Worm (Caenorhabditis elegans): ENCODE results near the gene wdr-5.2.
A peak's percentile ranks its signal among the peaks of the same experiment; 100 is the strongest.

Gene wdr-5.2

ce11 chrX:14349690-14350168 lies at the start of gene wdr-5.2:
Gene wdr-5.2 (plus strand): TSS chrX:14350118.
- no peak for TF ChIP-seq ceh-28 (tag; optimal IDR thresholded peaks at IDR 0.05)
- TF ChIP-seq elt-2 (tag; optimal IDR thresholded peaks at IDR 0.05): peak; percentile 14
- TF ChIP-seq lin-15B (tag; optimal IDR thresholded peaks at IDR 0.05): no peak
- no peak for TF ChIP-seq ceh-16 (tag; optimal IDR thresholded peaks at IDR 0.05)
- TF ChIP-seq elt-1 (tag; optimal IDR thresholded peaks at IDR 0.05): no peak
- peak; percentile 69 for TF ChIP-seq pha-4 (tag; optimal IDR thresholded peaks at IDR 0.05)
- TF ChIP-seq nhr-237 (tag; optimal IDR thresholded peaks at IDR 0.05): no peak
- TF ChIP-seq nhr-77 (tag; optimal IDR thresholded peaks at IDR 0.05): no peak
- no peak for TF ChIP-seq tbx-2 (tag; optimal IDR thresholded peaks at IDR 0.05)
- no peak for TF ChIP-seq zag-1 (tag; optimal IDR thresholded peaks at IDR 0.05)
- peak; percentile 52 for TF ChIP-seq nhr-23 (tag; optimal IDR thresholded peaks at IDR 0.05)
- TF ChIP-seq nhr-76 (tag; optimal IDR thresholded peaks at IDR 0.05): no peak
- TF ChIP-seq fkh-10 (GFP tag; optimal IDR thresholded peaks at IDR 0.05): no peak
- TF ChIP-seq mdl-1 (tag; optimal IDR thresholded peaks at IDR 0.05): no peak
- TF ChIP-seq hmg-11 (tag; optimal IDR thresholded peaks at IDR 0.05): peak; percentile 33
- TF ChIP-seq skn-1 (tag; optimal IDR thresholded peaks at IDR 0.05): peak; percentile 16
- peak; percentile 33 for TF ChIP-seq nfya-1 (tag; optimal IDR thresholded peaks at IDR 0.05; ENCODE audit: insufficient read depth)
- TF ChIP-seq egl-5 (tag; optimal IDR thresholded peaks at IDR 0.05): no peak
- no peak for TF ChIP-seq ama-1 (optimal IDR thresholded peaks at IDR 0.05)
- TF ChIP-seq fos-1 (tag; optimal IDR thresholded peaks at IDR 0.05): no peak
- no peak for TF ChIP-seq ztf-4 (tag; optimal IDR thresholded peaks at IDR 0.05)
- TF ChIP-seq unc-62 (GFP tag; optimal IDR thresholded peaks at IDR 0.05): no peak
- TF ChIP-seq sea-2 (GFP tag; optimal IDR thresholded peaks at IDR 0.05): no peak

- TF ChIP-seq ceh-9 (tag; optimal IDR thresholded peaks at IDR 0.05) (no peak), ztf-11 (tag; optimal IDR thresholded peaks at IDR 0.05) (no peak), nhr-76 (tag; optimal IDR thresholded peaks at IDR 0.05) (no peak), zag-1 (tag; optimal IDR thresholded peaks at IDR 0.05) (no peak), daf-12 (tag; optimal IDR thresholded peaks at IDR 0.05) (no peak)
These were observed 46.8 kb upstream of the wdr-5.2 start, which contains the start of gene C11H1.5 for ce11 chrX:14303078-14303477. Gene C11H1.5 (minus strand): TSS chrX:14303178.

- TF ChIP-seq nhr-77 (tag; optimal IDR thresholded peaks at IDR 0.05) (no peak), fkh-2 (tag; optimal IDR thresholded peaks at IDR 0.05) (no peak), lin-15B (tag; optimal IDR thresholded peaks at IDR 0.05) (no peak), ceh-28 (tag; optimal IDR thresholded peaks at IDR 0.05) (no peak), nhr-43 (tag; optimal IDR thresholded peaks at IDR 0.05; ENCODE audit: poor library complexity, severe bottlenecking) (no peak), nhr-11 (tag; optimal IDR thresholded peaks at IDR 0.05) (no peak)
These were observed 42.3 kb upstream of the wdr-5.2 start, which contains the start of gene gphr-2 for ce11 chrX:14307667-14308066. Gene gphr-2 (minus strand): TSS chrX:14307767.

- TF ChIP-seq nfya-1 (tag; optimal IDR thresholded peaks at IDR 0.05; ENCODE audit: insufficient read depth) (no peak), tbx-2 (tag; optimal IDR thresholded peaks at IDR 0.05) (no peak), lsy-12 (tag; optimal IDR thresholded peaks at IDR 0.05) (no peak), R02D3.7 (tag; optimal IDR thresholded peaks at IDR 0.05) (no peak), nhr-28 (tag; optimal IDR thresholded peaks at IDR 0.05) (no peak), sea-2 (GFP tag; optimal IDR thresholded peaks at IDR 0.05) (no peak)
These were observed 40.3 kb upstream of the wdr-5.2 start for ce11 chrX:14309656-14310055.

- TF ChIP-seq lin-39 (tag; optimal IDR thresholded peaks at IDR 0.05) (no peak), pqm-1 (tag; optimal IDR thresholded peaks at IDR 0.05) (no peak), ztf-4 (tag; optimal IDR thresholded peaks at IDR 0.05) (no peak), nhr-237 (tag; optimal IDR thresholded peaks at IDR 0.05) (no peak), nhr-28 (tag; optimal IDR thresholded peaks at IDR 0.05) (no peak), ama-1 (optimal IDR thresholded peaks at IDR 0.05) (no peak), eor-1 (tag; optimal IDR thresholded peaks at IDR 0.05) (no peak), ceh-28 (tag; optimal IDR thresholded peaks at IDR 0.05) (no peak), unc-39 (tag; optimal IDR thresholded peaks at IDR 0.05) (no peak)
These were observed 38.3 kb upstream of the wdr-5.2 start, which contains the start of gene mgrn-1 for ce11 chrX:14311583-14311982. Gene mgrn-1 (minus strand): TSS chrX:14311683.
